Worm (Caenorhabditis elegans): Measurements from ENCODE around the gene H05C05.2.

Gene H05C05.2

DNA sequence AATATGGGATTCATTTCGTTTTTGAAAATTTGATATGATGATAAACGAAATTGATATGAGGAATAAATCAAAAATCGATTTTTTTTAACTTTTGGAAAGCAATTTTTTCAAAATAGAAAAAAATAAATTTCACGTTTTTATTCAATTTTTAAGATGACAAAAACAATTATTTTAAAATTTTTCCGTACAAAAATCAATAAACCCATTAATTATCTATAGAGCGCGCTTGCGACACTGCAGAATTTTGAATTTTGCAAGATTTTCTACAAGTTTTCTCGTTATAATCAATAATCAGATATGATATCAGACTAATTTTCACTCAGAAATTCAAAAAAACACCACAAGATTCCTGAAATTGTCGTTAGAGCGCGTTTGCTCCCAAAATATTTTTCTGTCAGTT is 21.4 kb downstream of the H05C05.2 start, which contains the start of gene R10F2.6:
TSS of gene R10F2.6 (minus strand) at position 101 of the 400 bp plus-strand sequence.
- TF ChIP-seq nhr-28 (tag; optimal IDR thresholded peaks at IDR 0.05) (no peak), sptf-1 (tag; optimal IDR thresholded peaks at IDR 0.05) (no peak), snpc-4 (tag; optimal IDR thresholded peaks at IDR 0.05) (no peak), ces-1 (GFP tag; optimal IDR thresholded peaks at IDR 0.05) (no peak), ceh-43 (GFP tag; optimal IDR thresholded peaks at IDR 0.05) (no peak), mls-2 (tag; optimal IDR thresholded peaks at IDR 0.05) (no peak), tbx-8 (GFP tag; optimal IDR thresholded peaks at IDR 0.05) (no peak), elt-1 (tag; optimal IDR thresholded peaks at IDR 0.05; ENCODE audit: borderline replicate concordance, insufficient read depth) (no peak), nhr-12 (tag; optimal IDR thresholded peaks at IDR 0.05) (no peak), bed-3 (GFP tag; optimal IDR thresholded peaks at IDR 0.05) (no peak), zip-8 (tag; optimal IDR thresholded peaks at IDR 0.05) (no peak), mab-5 (tag; optimal IDR thresholded peaks at IDR 0.05) (no peak), pha-4 (tag; optimal IDR thresholded peaks at IDR 0.05) (no peak), drap-1 (GFP tag; optimal IDR thresholded peaks at IDR 0.05) (no peak), nhr-2 (tag; optimal IDR thresholded peaks at IDR 0.05) (no peak), lin-32 (GFP tag; optimal IDR thresholded peaks at IDR 0.05) (no peak), ztf-11 (tag; optimal IDR thresholded peaks at IDR 0.05) (no peak), lsy-2 (tag; optimal IDR thresholded peaks at IDR 0.05) (no peak)

ce11 chrIII:2941578-2941977 is 23.9 kb downstream of the H05C05.2 start:
- TF ChIP-seq lsy-2 (tag; optimal IDR thresholded peaks at IDR 0.05) (no peak), ztf-11 (tag; optimal IDR thresholded peaks at IDR 0.05) (no peak), drap-1 (GFP tag; optimal IDR thresholded peaks at IDR 0.05) (no peak), tbx-8 (GFP tag; optimal IDR thresholded peaks at IDR 0.05) (no peak), ham-2 (GFP tag; optimal IDR thresholded peaks at IDR 0.05) (no peak), nhr-237 (tag; optimal IDR thresholded peaks at IDR 0.05) (no peak), bed-3 (GFP tag; optimal IDR thresholded peaks at IDR 0.05) (no peak), elt-1 (tag; optimal IDR thresholded peaks at IDR 0.05; ENCODE audit: borderline replicate concordance, insufficient read depth) (no peak), sptf-1 (tag; optimal IDR thresholded peaks at IDR 0.05) (no peak), M03D4.4 (tag; optimal IDR thresholded peaks at IDR 0.05) (no peak), lin-32 (GFP tag; optimal IDR thresholded peaks at IDR 0.05) (no peak), unc-39 (tag; optimal IDR thresholded peaks at IDR 0.05) (no peak), blmp-1 (tag; optimal IDR thresholded peaks at IDR 0.05) (no peak), ceh-43 (GFP tag; optimal IDR thresholded peaks at IDR 0.05) (no peak), nhr-76 (tag; optimal IDR thresholded peaks at IDR 0.05) (no peak), mep-1 (tag; optimal IDR thresholded peaks at IDR 0.05) (no peak), pha-4 (tag; optimal IDR thresholded peaks at IDR 0.05) (no peak), unc-120 (tag; optimal IDR thresholded peaks at IDR 0.05; ENCODE audit: poor library complexity, severe bottlenecking) (no peak), ceh-83 (GFP tag; optimal IDR thresholded peaks at IDR 0.05) (no peak), hlh-1 (tag; optimal IDR thresholded peaks at IDR 0.05) (no peak)

DNA sequence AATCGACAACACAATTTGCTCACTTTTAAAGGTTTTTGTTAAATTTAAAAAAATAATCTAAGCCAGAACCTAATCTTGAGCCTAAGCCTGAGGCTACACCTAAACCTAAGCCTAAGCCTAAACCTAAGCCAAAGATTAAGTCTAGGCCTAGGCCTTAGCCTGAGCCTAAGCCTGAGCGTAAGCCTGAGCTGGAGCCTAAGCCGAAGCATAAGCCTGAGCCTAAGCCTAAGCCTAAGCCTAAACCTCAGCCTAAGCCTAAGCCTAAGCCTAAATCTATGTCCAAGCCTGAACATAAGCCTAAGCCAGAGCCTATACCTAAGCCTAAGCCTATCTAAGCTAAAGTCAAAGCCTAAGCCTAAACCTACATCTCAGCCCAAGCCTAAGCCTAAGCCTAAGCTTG is 27.7 kb downstream of the H05C05.2 start:
- TF ChIP-seq unc-39 (tag; optimal IDR thresholded peaks at IDR 0.05) (no peak), lin-13 (tag; optimal IDR thresholded peaks at IDR 0.05) (no peak), nhr-2 (tag; optimal IDR thresholded peaks at IDR 0.05) (no peak), ceh-39 (tag; optimal IDR thresholded peaks at IDR 0.05) (no peak), nhr-28 (tag; optimal IDR thresholded peaks at IDR 0.05) (no peak), ham-2 (GFP tag; optimal IDR thresholded peaks at IDR 0.05) (no peak), tbx-8 (GFP tag; optimal IDR thresholded peaks at IDR 0.05) (no peak), elt-3 (tag; optimal IDR thresholded peaks at IDR 0.05) (no peak), zip-8 (tag; optimal IDR thresholded peaks at IDR 0.05) (no peak), mab-5 (tag; optimal IDR thresholded peaks at IDR 0.05) (no peak), nhr-76 (tag; optimal IDR thresholded peaks at IDR 0.05) (no peak), ces-1 (GFP tag; optimal IDR thresholded peaks at IDR 0.05) (no peak), drap-1 (GFP tag; optimal IDR thresholded peaks at IDR 0.05) (no peak), M03D4.4 (tag; optimal IDR thresholded peaks at IDR 0.05) (no peak)

- TF ChIP-seq tbx-8 (GFP tag; optimal IDR thresholded peaks at IDR 0.05) (no peak), nhr-2 (tag; optimal IDR thresholded peaks at IDR 0.05) (no peak), ceh-43 (GFP tag; optimal IDR thresholded peaks at IDR 0.05) (no peak), hlh-1 (tag; optimal IDR thresholded peaks at IDR 0.05) (no peak), ceh-83 (GFP tag; optimal IDR thresholded peaks at IDR 0.05) (no peak), unc-39 (tag; optimal IDR thresholded peaks at IDR 0.05) (no peak), lsy-2 (tag; optimal IDR thresholded peaks at IDR 0.05) (no peak), sem-2 (GFP tag; optimal IDR thresholded peaks at IDR 0.05) (no peak), unc-120 (tag; optimal IDR thresholded peaks at IDR 0.05; ENCODE audit: poor library complexity, severe bottlenecking) (no peak), elt-3 (tag; optimal IDR thresholded peaks at IDR 0.05) (no peak), mls-2 (tag; optimal IDR thresholded peaks at IDR 0.05) (no peak), flh-1 (GFP tag; optimal IDR thresholded peaks at IDR 0.05) (no peak), ces-1 (GFP tag; optimal IDR thresholded peaks at IDR 0.05) (no peak)
Measured at ce11 chrIII:2924658-2925057, 40.8 kb downstream of the H05C05.2 start, which contains the start of gene R10F2.5. TSS of gene R10F2.5 (minus strand) at chrIII:2924758.
